Worm (Caenorhabditis elegans) whole organism, L3 larva: Measurements from ENCODE around the gene epic-2.

ENCODE experiments used
- elt-2 ChIP-seq: sonication (generic microtip); optimal IDR thresholded peaks from 2 replicates; lab custom pipeline; 2016; ENCODE audit warnings: missing genetic modification reagents, mild to moderate bottlenecking, missing genetic modification characterization, missing compliant biosample characterization
- lin-39 ChIP-seq: fragments of 150-350 bp; optimal IDR thresholded peaks from 2 replicates; lab custom pipeline; 2018; ENCODE audit warnings: missing biosample characterization, missing genetic modification reagents, missing genetic modification characterization
- nfya-1 ChIP-seq: sonication (generic microtip); optimal IDR thresholded peaks from 2 replicates; lab custom pipeline; 2017; ENCODE audit warnings: missing genetic modification characterization, mild to moderate bottlenecking, missing compliant biosample characterization, antibody characterized with exemption, moderate library complexity; ENCODE audit not compliant: insufficient read depth
- nhr-23 ChIP-seq: fragments of 150-350 bp; optimal IDR thresholded peaks from 2 replicates; lab custom pipeline; 2014; ENCODE audit warnings: missing biosample characterization, missing genetic modification reagents, missing genetic modification characterization
- nhr-237 ChIP-seq: fragments of 150-350 bp; optimal IDR thresholded peaks from 2 replicates; lab custom pipeline; 2014; ENCODE audit warnings: missing biosample characterization, missing genetic modification characterization
- zag-1 ChIP-seq: fragments of 150-350 bp; optimal IDR thresholded peaks from 2 replicates; lab custom pipeline; 2014; ENCODE audit warnings: missing biosample characterization, missing genetic modification characterization

DNA sequence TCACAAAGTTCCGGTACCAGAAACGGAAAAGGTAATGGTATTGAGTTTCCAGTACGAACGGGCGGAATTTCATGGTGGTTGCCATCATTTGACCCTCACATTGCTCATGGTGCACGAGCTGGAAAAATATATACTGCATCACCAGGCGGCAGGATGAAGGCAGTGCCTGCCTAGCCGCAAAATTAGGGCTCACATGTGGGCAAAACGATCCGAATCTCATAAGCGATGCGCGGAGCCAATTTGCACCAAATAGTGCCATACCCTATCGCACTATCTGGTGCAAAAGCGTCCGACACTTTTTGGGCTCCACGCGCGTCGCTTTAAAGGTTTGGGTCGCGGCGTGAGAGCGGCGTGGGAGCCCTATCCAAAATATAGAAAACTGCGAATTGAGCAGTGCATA is 41.4 kb upstream of the epic-2 start:
- TF ChIP-seq nfya-1 (tag; lab: Kevin White, UChicago) = no peak
- TF ChIP-seq elt-2 (tag; lab: Kevin White, UChicago) = no peak
- TF ChIP-seq nhr-237 (tag; lab: Kevin White, UChicago) = no peak
- TF ChIP-seq nhr-23 (tag; lab: Kevin White, UChicago) = no peak
- no peak for TF ChIP-seq lin-39 (tag; lab: Kevin White, UChicago)
- no peak for TF ChIP-seq zag-1
